Worm (Caenorhabditis elegans) whole organism, late embryonic: Measurements from ENCODE around the gene col-77.

ENCODE experiments used
- K02D7.2 ChIP-seq: sonication (generic microtip); optimal IDR thresholded peaks from 2 replicates; lab custom pipeline; 2017; ENCODE audit warnings: mild to moderate bottlenecking, missing genetic modification characterization, missing compliant biosample characterization
- ama-1 ChIP-seq: fragments of 150-350 bp; optimal IDR thresholded peaks from 2 replicates; lab custom pipeline; 2014
- ceh-14 ChIP-seq: sonication (generic microtip); optimal IDR thresholded peaks from 2 replicates; lab custom pipeline; 2016; ENCODE audit warnings: missing genotype, missing genetic modification characterization, missing compliant biosample characterization
- ceh-34 ChIP-seq: sonication (generic microtip); optimal IDR thresholded peaks from 2 replicates; lab custom pipeline; 2016; ENCODE audit warnings: mild to moderate bottlenecking, missing genetic modification characterization, missing compliant biosample characterization
- elt-2 ChIP-seq: sonication (generic microtip); optimal IDR thresholded peaks from 2 replicates; lab custom pipeline; 2016; ENCODE audit warnings: missing genetic modification reagents, missing genetic modification characterization, missing compliant biosample characterization
- ets-4 ChIP-seq: sonication (generic microtip); optimal IDR thresholded peaks from 2 replicates; lab custom pipeline; 2016; ENCODE audit warnings: missing genetic modification characterization, missing compliant biosample characterization
- fax-1 ChIP-seq: sonication (generic microtip); optimal IDR thresholded peaks from 2 replicates; lab custom pipeline; 2016; ENCODE audit warnings: missing genotype, missing genetic modification characterization, missing compliant biosample characterization
- nfya-1 ChIP-seq: sonication (generic microtip); optimal IDR thresholded peaks from 2 replicates; lab custom pipeline; 2017; ENCODE audit warnings: missing genetic modification characterization, mild to moderate bottlenecking, missing compliant biosample characterization, antibody characterized with exemption, moderate library complexity
- nhr-11 ChIP-seq: fragments of 150-350 bp; optimal IDR thresholded peaks from 2 replicates; lab custom pipeline; 2014; ENCODE audit warnings: missing biosample characterization, missing genetic modification characterization
- npax-4 ChIP-seq: sonication (generic microtip); optimal IDR thresholded peaks from 2 replicates; lab custom pipeline; 2016; ENCODE audit warnings: missing genetic modification characterization, missing compliant biosample characterization
- pros-1 ChIP-seq: fragments of 150-350 bp; optimal IDR thresholded peaks from 2 replicates; lab custom pipeline; 2014; ENCODE audit warnings: missing biosample characterization, missing genetic modification reagents, missing genetic modification characterization
- sox-4 ChIP-seq: sonication (generic microtip); optimal IDR thresholded peaks from 2 replicates; lab custom pipeline; 2017; ENCODE audit warnings: mild to moderate bottlenecking, missing genetic modification characterization, inconsistent platforms, missing compliant biosample characterization
- unc-3 ChIP-seq, 2 experiments: fragments of 200-800 bp in 1 of 2; sonication (Bioruptor generic) in 1 of 2; sonication (generic microtip) in 1 of 2; conservative IDR thresholded peaks in 1 of 2; optimal IDR thresholded peaks in 1 of 2; 2 replicates each; pipeline versions ENCODE4 v1.3.6 to Lab custom; 2016 to 2022; ENCODE audit warnings: missing compliant biosample characterization in 2 of 2, missing genetic modification characterization in 2 of 2, missing genetic modification reagents in 1 of 2
- unc-42 ChIP-seq: sonication (generic microtip); optimal IDR thresholded peaks from 2 replicates; lab custom pipeline; 2016; ENCODE audit warnings: missing genotype, missing genetic modification characterization, missing compliant biosample characterization

ce11 chrII:8311484-8311883 is 47.7 kb downstream of the col-77 start:
- TF ChIP-seq ceh-14: no peak
- no peak for TF ChIP-seq nhr-11 (tag; lab: Kevin White, UChicago)
- TF ChIP-seq npax-4 (tag; lab: Kevin White, UChicago): no peak
- no peak for TF ChIP-seq ceh-34
- no peak for TF ChIP-seq sox-4 (tag; lab: Kevin White, UChicago)
- TF ChIP-seq pros-1 (tag; lab: Kevin White, UChicago): no peak
- no peak for TF ChIP-seq K02D7.2 (tag; lab: Kevin White, UChicago)
- TF ChIP-seq nfya-1 (tag; lab: Kevin White, UChicago): no peak
- no peak for TF ChIP-seq fax-1
- TF ChIP-seq elt-2 (tag; lab: Kevin White, UChicago): no peak
- TF ChIP-seq unc-42 (tag; lab: Kevin White, UChicago): no peak
- TF ChIP-seq ama-1 (lab: Kevin White, UChicago): no peak
- TF ChIP-seq ets-4 (tag; lab: Kevin White, UChicago): no peak
- TF ChIP-seq unc-3 (GFP tag; conservative IDR thresholded peaks at IDR 0.05; lab: Robert Waterston, UW): no peak
- TF ChIP-seq unc-3 (tag; optimal IDR thresholded peaks at IDR 0.05; lab: Kevin White, UChicago): no peak
